Worm (Caenorhabditis elegans) whole organism, midembryonic: Measurements from ENCODE around the gene K11D12.12.

Experiments used
- cog-1 ChIP-seq: sonication (generic microtip); optimal IDR thresholded peaks from 2 replicates; lab custom pipeline; 2016; ENCODE audit warnings: missing genetic modification characterization, missing compliant biosample characterization
- flt-1 ChIP-seq: fragments of 200-800 bp; sonication (Bioruptor generic); IDR thresholded peaks from 2 replicates; pipeline ENCODE4 v1.3.6; 2022; ENCODE audit warnings: missing genetic modification characterization, missing compliant biosample characterization
- klf-2 ChIP-seq: fragments of 200-800 bp; sonication (Bioruptor generic); conservative IDR thresholded peaks from 2 replicates; pipeline ENCODE4 v1.3.6; 2022; ENCODE audit warnings: missing genetic modification reagents, missing genetic modification characterization, missing compliant biosample characterization

DNA sequence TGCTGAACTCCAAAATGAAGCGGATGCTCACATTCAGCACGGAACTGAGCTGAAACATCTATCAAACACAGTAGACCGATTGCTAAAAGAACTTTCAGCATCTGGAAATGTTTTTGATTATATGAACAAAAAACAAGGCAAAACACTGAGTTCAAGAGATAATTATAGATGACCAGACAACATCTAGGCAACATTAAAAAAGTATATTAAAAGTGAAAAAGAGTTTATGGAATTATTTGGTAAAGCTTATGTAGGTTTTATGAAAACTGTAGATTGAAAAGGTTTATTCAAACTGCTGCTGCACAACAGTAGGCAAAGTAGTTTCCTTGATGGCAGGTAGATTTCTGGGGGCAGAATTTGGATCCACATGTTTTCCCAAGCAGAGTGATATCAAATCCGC is 15.7 kb upstream of the K11D12.12 start, which contains the start of gene K11D12.7:
- TF ChIP-seq flt-1 (GFP tag; lab: Robert Waterston, UW) (no peak), klf-2 (GFP tag; lab: Robert Waterston, UW) (no peak), cog-1 (tag; lab: Kevin White, UChicago) (no peak)
